Fruit fly (Drosophila melanogaster) whole organism, embryonic: ENCODE data around the gene Gem2.
A peak's percentile ranks its signal among the peaks of the same experiment; 100 is the strongest.

ENCODE experiments used
- Atf6 ChIP-seq: fragments of 200-800 bp; sonication (Bioruptor generic); IDR thresholded peaks from 2 replicates; pipeline ENCODE4 v1.3.6; 2022; ENCODE audit warnings: missing biosample characterization, missing genetic modification characterization
- Awh ChIP-seq: fragments of 200-800 bp; sonication (Bioruptor generic); IDR thresholded peaks from 2 replicates; pipeline ENCODE4, ENCODE4 v1.3.6; 2022; ENCODE audit warnings: missing biosample characterization, missing genetic modification characterization
- CG10565 ChIP-seq: fragments of 200-800 bp; sonication (Bioruptor generic); optimal IDR thresholded peaks from 3 replicates; lab custom pipeline; 2016; ENCODE audit warnings: missing biosample characterization, mild to moderate bottlenecking, missing genetic modification characterization
- CG11456 ChIP-seq: fragments of 200-800 bp; sonication (Bioruptor generic); IDR thresholded peaks from 3 replicates; pipeline ENCODE4 v1.3.6; 2022; ENCODE audit warnings: missing biosample characterization, missing genetic modification characterization
- CG11560 ChIP-seq: fragments of 200-800 bp; sonication (Bioruptor generic); IDR thresholded peaks from 3 replicates; pipeline ENCODE4 v1.3.6; 2022; ENCODE audit warnings: missing biosample characterization, missing genetic modification characterization
- CG12391 ChIP-seq: fragments of 200-800 bp; sonication (Bioruptor generic); optimal IDR thresholded peaks from 3 replicates; lab custom pipeline; 2018; ENCODE audit warnings: missing biosample characterization, mild to moderate bottlenecking, missing genetic modification characterization, moderate library complexity
- CG13287 ChIP-seq: fragments of 200-800 bp; sonication (Bioruptor generic); IDR thresholded peaks from 2 replicates; pipeline ENCODE4 v1.3.6; 2022; ENCODE audit warnings: missing biosample characterization, missing genetic modification characterization; ENCODE audit not compliant: partially characterized antibody
- CG14050 ChIP-seq: fragments of 200-800 bp; sonication (Bioruptor generic); IDR thresholded peaks from 3 replicates; pipeline ENCODE4 v1.3.6; 2022; ENCODE audit warnings: missing biosample characterization, missing genetic modification characterization
- CG14965 ChIP-seq: fragments of 200-800 bp; sonication (Bioruptor generic); optimal IDR thresholded peaks from 2 replicates; lab custom pipeline; 2016; ENCODE audit warnings: missing biosample characterization, missing genetic modification characterization, borderline replicate concordance
- CG15073 ChIP-seq: fragments of 200-800 bp; sonication (Bioruptor generic); optimal IDR thresholded peaks from 2 replicates; lab custom pipeline; 2016; ENCODE audit warnings: missing biosample characterization, missing genetic modification characterization
- CG15514 ChIP-seq: fragments of 200-800 bp; sonication (Bioruptor generic); optimal IDR thresholded peaks from 3 replicates; lab custom pipeline; 2017; ENCODE audit warnings: missing biosample characterization, missing genetic modification characterization, mild to moderate bottlenecking, moderate library complexity, missing genetic modification reagents
- CG16863 ChIP-seq: fragments of 200-800 bp; sonication (Bioruptor generic); optimal IDR thresholded peaks from 3 replicates; lab custom pipeline; 2016; ENCODE audit warnings: missing biosample characterization, missing genetic modification characterization
- CG18011 ChIP-seq: fragments of 200-800 bp; sonication (Bioruptor generic); optimal IDR thresholded peaks from 2 replicates; lab custom pipeline; 2017; ENCODE audit warnings: missing biosample characterization, missing genetic modification characterization, mild to moderate bottlenecking, moderate library complexity, missing genotype
- CG18262 ChIP-seq: fragments of 200-800 bp; optimal IDR thresholded peaks from 3 replicates; lab custom pipeline; 2019; ENCODE audit warnings: missing biosample characterization, mild to moderate bottlenecking, missing genetic modification characterization, moderate library complexity
- CG18476 ChIP-seq: fragments of 200-800 bp; sonication (Bioruptor generic); optimal IDR thresholded peaks from 2 replicates; lab custom pipeline; 2016; ENCODE audit warnings: missing biosample characterization, mild to moderate bottlenecking, missing genetic modification characterization
- CG18619 ChIP-seq: fragments of 200-800 bp; sonication (Bioruptor generic); optimal IDR thresholded peaks from 3 replicates; lab custom pipeline; 2017; ENCODE audit warnings: missing biosample characterization, mild to moderate bottlenecking, missing genetic modification characterization
- CG2889 ChIP-seq: fragments of 200-800 bp; sonication (Bioruptor generic); IDR thresholded peaks from 3 replicates; pipeline ENCODE4 v1.3.6; 2022; ENCODE audit warnings: missing biosample characterization, missing genetic modification characterization
- CG3995 ChIP-seq: fragments of 200-800 bp; sonication (Bioruptor generic); optimal IDR thresholded peaks from 3 replicates; lab custom pipeline; 2016; ENCODE audit warnings: missing biosample characterization, missing genetic modification characterization
- CG4360 ChIP-seq: fragments of 200-800 bp; sonication (Bioruptor generic); IDR thresholded peaks from 2 replicates; pipeline ENCODE4 v1.3.6; 2022; ENCODE audit warnings: missing biosample characterization, missing genetic modification characterization
- CG5245 ChIP-seq: fragments of 200-800 bp; sonication (Bioruptor generic); optimal IDR thresholded peaks from 3 replicates; lab custom pipeline; 2016; ENCODE audit warnings: missing biosample characterization, missing genetic modification characterization
- CG7745 ChIP-seq: fragments of 200-800 bp; sonication (Bioruptor generic); optimal IDR thresholded peaks from 2 replicates; lab custom pipeline; 2018; ENCODE audit warnings: missing biosample characterization, mild to moderate bottlenecking, missing genetic modification characterization, moderate library complexity
- CG7987 ChIP-seq: fragments of 200-800 bp; sonication (Bioruptor generic); optimal IDR thresholded peaks from 2 replicates; lab custom pipeline; 2018; ENCODE audit warnings: missing biosample characterization, mild to moderate bottlenecking, missing genetic modification characterization, moderate library complexity
- CG9215 ChIP-seq: fragments of 200-800 bp; sonication (Bioruptor generic); IDR thresholded peaks from 2 replicates; pipeline ENCODE4 v1.3.6; 2022; ENCODE audit warnings: missing biosample characterization, missing genetic modification characterization
- D19B ChIP-seq: fragments of 200-800 bp; sonication (Bioruptor generic); optimal IDR thresholded peaks from 2 replicates; lab custom pipeline; 2017; ENCODE audit warnings: missing biosample characterization, mild to moderate bottlenecking, missing genetic modification characterization
- Deaf1 ChIP-seq: fragments of 200-800 bp; optimal IDR thresholded peaks from 3 replicates; lab custom pipeline; 2019; ENCODE audit warnings: missing biosample characterization, mild to moderate bottlenecking, missing genetic modification characterization, moderate library complexity
- Hmr ChIP-seq: fragments of 200-800 bp; sonication (Bioruptor generic); optimal IDR thresholded peaks from 3 replicates; lab custom pipeline; 2017; ENCODE audit warnings: mild to moderate bottlenecking, missing biosample characterization, missing genetic modification reagents, missing genetic modification characterization
- Hr51 ChIP-seq, 2 experiments: fragments of 200-800 bp; sonication (Bioruptor generic); optimal IDR thresholded peaks; 2 replicates in 1 of 2; 3 replicates in 1 of 2; lab custom pipeline; 2016 to 2018; ENCODE audit warnings: missing biosample characterization in 2 of 2, missing genetic modification characterization in 2 of 2, mild to moderate bottlenecking in 1 of 2, moderate library complexity in 1 of 2
- Mes4 ChIP-seq: fragments of 200-800 bp; sonication (Bioruptor generic); optimal IDR thresholded peaks from 2 replicates; lab custom pipeline; 2016; ENCODE audit warnings: missing biosample characterization, missing genetic modification characterization
- Mrtf ChIP-seq: fragments of 200-800 bp; sonication (Bioruptor generic); IDR thresholded peaks from 3 replicates; pipeline ENCODE4 v1.3.6; 2022; ENCODE audit warnings: missing biosample characterization, missing genetic modification characterization
- NC2β ChIP-seq: fragments of 200-800 bp; sonication (Bioruptor generic); optimal IDR thresholded peaks from 2 replicates; lab custom pipeline; 2016; ENCODE audit warnings: missing biosample characterization, missing genetic modification characterization
- Oaz ChIP-seq: fragments of 200-800 bp; sonication (Bioruptor generic); IDR thresholded peaks from 2 replicates; pipeline ENCODE4 v1.3.6; 2022; ENCODE audit warnings: missing biosample characterization, missing genetic modification characterization
- Oli ChIP-seq: fragments of 200-800 bp; sonication (Bioruptor generic); optimal IDR thresholded peaks from 2 replicates; lab custom pipeline; 2018; ENCODE audit warnings: missing biosample characterization, mild to moderate bottlenecking, missing genetic modification characterization, moderate library complexity
- Ptx1 ChIP-seq: fragments of 200-800 bp; sonication (Bioruptor generic); IDR thresholded peaks from 2 replicates; pipeline ENCODE4 v1.3.6; 2022; ENCODE audit warnings: missing biosample characterization, missing genetic modification characterization
- Ravus ChIP-seq: fragments of 200-800 bp; sonication (Bioruptor generic); IDR thresholded peaks from 2 replicates; pipeline ENCODE4 v1.3.6; 2022; ENCODE audit warnings: missing biosample characterization, missing genetic modification characterization
- Vsx1 ChIP-seq: fragments of 200-800 bp; sonication (Bioruptor generic); optimal IDR thresholded peaks from 2 replicates; lab custom pipeline; 2017; ENCODE audit warnings: missing biosample characterization, mild to moderate bottlenecking, missing genetic modification characterization, missing genetic modification reagents
- aop ChIP-seq: fragments of 200-800 bp; sonication (Bioruptor generic); IDR thresholded peaks from 2 replicates; pipeline ENCODE4 v1.3.6; 2022; ENCODE audit warnings: missing biosample characterization, missing genetic modification characterization
- ato ChIP-seq: fragments of 200-800 bp; sonication (Bioruptor generic); IDR thresholded peaks from 2 replicates; pipeline ENCODE4 v1.3.6; 2022; ENCODE audit warnings: missing biosample characterization, missing genetic modification characterization; ENCODE audit not compliant: partially characterized antibody
- br ChIP-seq: fragments of >200 bp; optimal IDR thresholded peaks from 2 replicates; lab custom pipeline; 2017
- cad ChIP-seq: fragments of >200 bp; optimal IDR thresholded peaks from 2 replicates; lab custom pipeline; 2017; ENCODE audit warnings: missing biosample characterization, missing genetic modification characterization
- dysf ChIP-seq: fragments of 200-800 bp; sonication (Bioruptor generic); IDR thresholded peaks from 3 replicates; pipeline ENCODE4 v1.3.6; 2022; ENCODE audit warnings: missing biosample characterization, missing genetic modification characterization
- emc ChIP-seq: fragments of 200-800 bp; sonication (Bioruptor generic); optimal IDR thresholded peaks from 2 replicates; lab custom pipeline; 2016; ENCODE audit warnings: missing biosample characterization, missing genetic modification characterization
- fd3F ChIP-seq: fragments of 200-800 bp; sonication (Bioruptor generic); optimal IDR thresholded peaks from 2 replicates; lab custom pipeline; 2018; ENCODE audit warnings: missing biosample characterization, mild to moderate bottlenecking, missing genetic modification characterization, moderate library complexity
- gsb ChIP-seq: fragments of 200-800 bp; sonication (Bioruptor generic); IDR thresholded peaks from 2 replicates; pipeline ENCODE4 v1.3.6; 2022; ENCODE audit warnings: missing biosample characterization, missing genetic modification characterization
- hth ChIP-seq: fragments of >200 bp; optimal IDR thresholded peaks from 2 replicates; lab custom pipeline; 2017; ENCODE audit warnings: inconsistent platforms
- kah ChIP-seq: fragments of 200-800 bp; sonication (Bioruptor generic); optimal IDR thresholded peaks from 2 replicates; lab custom pipeline; 2018; ENCODE audit warnings: missing biosample characterization, mild to moderate bottlenecking, missing genetic modification characterization
- pita ChIP-seq: fragments of 200-800 bp; sonication (Bioruptor generic); optimal IDR thresholded peaks from 2 replicates; lab custom pipeline; 2017; ENCODE audit warnings: missing biosample characterization, mild to moderate bottlenecking, missing genetic modification characterization
- ro ChIP-seq: fragments of 200-800 bp; sonication (Bioruptor generic); IDR thresholded peaks from 2 replicates; pipeline ENCODE4 v1.3.6; 2022; ENCODE audit warnings: missing biosample characterization, missing genetic modification characterization
- salm ChIP-seq: fragments of 200-800 bp; sonication (Bioruptor generic); optimal IDR thresholded peaks from 2 replicates; lab custom pipeline; 2018; ENCODE audit warnings: missing biosample characterization, mild to moderate bottlenecking, missing genetic modification characterization
- stwl ChIP-seq: fragments of 200-800 bp; sonication (Bioruptor generic); optimal IDR thresholded peaks from 3 replicates; lab custom pipeline; 2018; ENCODE audit warnings: missing biosample characterization, mild to moderate bottlenecking, missing genetic modification characterization, moderate library complexity
- vfl ChIP-seq: fragments of 200-800 bp; sonication (Bioruptor generic); optimal IDR thresholded peaks from 2 replicates; lab custom pipeline; 2016; ENCODE audit warnings: missing biosample characterization, missing genetic modification characterization

Gene Gem2

DNA sequence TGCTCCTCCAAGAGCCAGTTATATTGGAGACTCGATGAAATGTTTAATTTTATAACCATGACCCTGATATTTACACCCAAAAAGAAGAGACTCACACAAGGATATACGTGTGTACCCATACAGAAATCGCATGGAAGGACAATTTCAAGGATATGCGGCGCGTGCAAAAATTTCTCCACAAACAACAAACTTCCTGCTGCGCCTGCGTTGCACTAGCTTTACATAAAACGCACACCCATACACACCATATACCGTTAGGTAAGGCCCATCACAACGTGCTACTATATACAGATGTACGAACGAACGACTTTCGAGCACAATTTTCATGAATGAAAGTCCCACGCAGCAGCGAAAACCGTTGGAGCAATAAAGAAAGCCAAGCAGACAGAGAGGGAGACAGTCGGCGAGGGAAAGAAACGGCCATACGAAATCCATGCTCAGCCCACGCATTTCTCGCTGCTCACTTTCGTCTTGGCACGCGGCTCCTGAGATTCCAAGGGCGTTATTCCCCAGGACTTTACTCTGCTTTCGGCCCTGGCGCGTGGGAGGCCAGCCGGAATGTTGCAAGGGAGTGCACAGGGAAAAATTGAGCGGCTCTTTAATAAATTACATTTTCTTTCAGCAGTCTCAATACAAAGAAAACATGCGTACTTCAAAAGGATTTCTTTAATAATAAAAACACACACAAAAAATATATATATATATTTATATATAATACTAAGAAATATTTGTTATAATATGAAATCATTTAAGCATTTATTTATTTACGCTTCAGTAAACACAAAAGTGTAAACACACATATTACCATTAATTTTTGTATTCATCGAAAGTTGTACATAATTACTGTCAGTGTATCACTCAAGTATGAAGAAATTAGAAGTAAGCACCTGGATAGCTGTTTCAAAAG is 12.5 kb downstream of the Gem2 start (continued):
- TF ChIP-seq stwl (no peak), CG3995 (no peak), CG14050 (GFP tag; lab: Robert Waterston, UW) (no peak), CG12391 (tag; lab: Kevin White, UChicago) (peak; percentile 49), CG11560 (tag; lab: Robert Waterston, UW) (no peak), CG16863 (GFP tag; lab: Kevin White, UChicago) (no peak), vfl (no peak), Hmr (peak; percentile 69), NC2β (no peak), hth (lab: Kevin White, UChicago) (no peak), CG18262 (tag; lab: Kevin White, UChicago) (peak; percentile 55), Ptx1 (GFP tag; lab: Robert Waterston, UW) (peak; percentile 19; the same call in 1 of the 2 replicates), CG9215 (GFP tag; lab: Robert Waterston, UW) (no peak), Oaz (GFP tag; lab: Robert Waterston, UW) (no peak), D19B (GFP tag; lab: Kevin White, UChicago) (no peak), Deaf1 (tag; lab: Kevin White, UChicago) (no peak), CG13287 (GFP tag; lab: Robert Waterston, UW) (no peak), Awh (GFP tag; lab: Robert Waterston, UW) (no peak), Mrtf (GFP tag; lab: Robert Waterston, UW) (no peak), CG18619 (peak; percentile 21), cad (GFP tag; lab: Kevin White, UChicago) (no peak), pita (no peak), Hr51 (GFP tag; optimal IDR thresholded peaks at IDR 0.05; lab: Kevin White, UChicago) (peak in 1 of 2 experiments; percentile 61), CG11456 (GFP tag; lab: Robert Waterston, UW) (no peak), gsb (GFP tag; lab: Robert Waterston, UW) (no peak), CG4360 (no peak), Ravus (GFP tag; lab: Robert Waterston, UW) (no peak), br (lab: Kevin White, UChicago) (no peak), Oli (tag; lab: Kevin White, UChicago) (peak; percentile 21), dysf (0 out of 3 replicates have a peak, but pooled peaks have one; percentile 5), fd3F (peak; percentile 2), CG5245 (GFP tag; lab: Kevin White, UChicago) (no peak), kah (GFP tag; lab: Kevin White, UChicago) (no peak), CG7987 (no peak), Mes4 (GFP tag; lab: Kevin White, UChicago) (no peak), CG14965 (no peak), ato (GFP tag; lab: Robert Waterston, UW) (no peak), aop (GFP tag; lab: Robert Waterston, UW) (no peak), CG15073 (GFP tag; lab: Kevin White, UChicago) (no peak), CG2889 (GFP tag; lab: Robert Waterston, UW) (no peak), Atf6 (0 out of 2 replicates have a peak, but pooled peaks have one; percentile 29), Vsx1 (GFP tag; lab: Kevin White, UChicago) (no peak), CG15514 (GFP tag; lab: Kevin White, UChicago) (peak; percentile 19), emc (GFP tag; lab: Kevin White, UChicago) (no peak), CG7745 (tag; lab: Kevin White, UChicago) (no peak), salm (no peak), CG10565 (no peak), CG18476 (no peak), CG18011 (GFP tag; lab: Kevin White, UChicago) (no peak), ro (GFP tag; lab: Robert Waterston, UW) (no peak)
